Fruit fly (Drosophila melanogaster) whole organism, embryonic: ENCODE results near the gene CG31493.
A peak's percentile ranks its signal among the peaks of the same experiment; 100 is the strongest.

Source experiments
- Abd-B ChIP-seq: fragments of 200-800 bp; sonication (Bioruptor generic); optimal IDR thresholded peaks from 2 replicates; lab custom pipeline; 2018; ENCODE audit warnings: missing biosample characterization, mild to moderate bottlenecking, missing genetic modification characterization, moderate library complexity
- Asciz ChIP-seq: fragments of 200-800 bp; sonication (Bioruptor generic); optimal IDR thresholded peaks from 2 replicates; lab custom pipeline; 2017; ENCODE audit warnings: missing biosample characterization, mild to moderate bottlenecking, missing genetic modification characterization, missing genetic modification reagents
- Bteb2 ChIP-seq: fragments of 200-800 bp; sonication (Bioruptor generic); optimal IDR thresholded peaks from 2 replicates; lab custom pipeline; 2016; ENCODE audit warnings: missing biosample characterization, missing genetic modification characterization
- CG10267 ChIP-seq: fragments of 200-800 bp; sonication (Bioruptor generic); optimal IDR thresholded peaks from 2 replicates; lab custom pipeline; 2018; ENCODE audit warnings: missing biosample characterization, mild to moderate bottlenecking, missing genetic modification characterization, moderate library complexity
- CG10431 ChIP-seq: fragments of 200-800 bp; sonication (Bioruptor generic); optimal IDR thresholded peaks from 3 replicates; lab custom pipeline; 2018; ENCODE audit warnings: missing biosample characterization, mild to moderate bottlenecking, missing genetic modification characterization
- CG11696 ChIP-seq: fragments of 200-800 bp; sonication (Bioruptor generic); IDR thresholded peaks from 2 replicates; pipeline ENCODE4 v1.3.6; 2022; ENCODE audit warnings: missing biosample characterization, missing genetic modification characterization
- CG12744 ChIP-seq: fragments of 200-800 bp; sonication (Bioruptor generic); optimal IDR thresholded peaks from 2 replicates; lab custom pipeline; 2016; ENCODE audit warnings: missing biosample characterization, missing genetic modification characterization
- CG12769 ChIP-seq: fragments of 200-800 bp; sonication (Bioruptor generic); optimal IDR thresholded peaks from 2 replicates; lab custom pipeline; 2019; ENCODE audit warnings: missing biosample characterization, mild to moderate bottlenecking, missing genetic modification characterization, moderate library complexity
- CG13624 ChIP-seq: fragments of 200-800 bp; sonication (Bioruptor generic); optimal IDR thresholded peaks from 2 replicates; lab custom pipeline; 2016; ENCODE audit warnings: missing biosample characterization, missing genetic modification characterization
- CG15514 ChIP-seq: fragments of 200-800 bp; sonication (Bioruptor generic); optimal IDR thresholded peaks from 3 replicates; lab custom pipeline; 2017; ENCODE audit warnings: missing biosample characterization, missing genetic modification characterization, mild to moderate bottlenecking, moderate library complexity, missing genetic modification reagents
- CG16813 ChIP-seq: fragments of 200-800 bp; sonication (Bioruptor generic); IDR thresholded peaks from 3 replicates; pipeline ENCODE4 v1.3.6; 2022; ENCODE audit warnings: missing biosample characterization, missing genetic modification characterization; ENCODE audit not compliant: partially characterized antibody
- CG32532 ChIP-seq: fragments of 200-800 bp; sonication (Bioruptor generic); IDR thresholded peaks from 2 replicates; pipeline ENCODE4 v1.3.6; 2022; ENCODE audit warnings: missing biosample characterization, missing genetic modification characterization
- CG33213 ChIP-seq: fragments of 200-800 bp; sonication (Bioruptor generic); optimal IDR thresholded peaks from 3 replicates; lab custom pipeline; 2016; ENCODE audit warnings: missing biosample characterization, missing genetic modification characterization
- CG3407 ChIP-seq: fragments of 200-800 bp; sonication (Bioruptor generic); optimal IDR thresholded peaks from 2 replicates; lab custom pipeline; 2018; ENCODE audit warnings: missing biosample characterization, mild to moderate bottlenecking, missing genetic modification characterization
- CG4360 ChIP-seq: fragments of 200-800 bp; sonication (Bioruptor generic); IDR thresholded peaks from 2 replicates; pipeline ENCODE4 v1.3.6; 2022; ENCODE audit warnings: missing biosample characterization, missing genetic modification characterization
- CG4404 ChIP-seq: fragments of 200-800 bp; sonication (Bioruptor generic); IDR thresholded peaks from 2 replicates; pipeline ENCODE4 v1.3.6; 2022; ENCODE audit warnings: missing biosample characterization, missing genetic modification characterization
- CG4707 ChIP-seq: fragments of 200-800 bp; sonication (Bioruptor generic); optimal IDR thresholded peaks from 2 replicates; lab custom pipeline; 2018; ENCODE audit warnings: missing biosample characterization, mild to moderate bottlenecking, missing genetic modification characterization, moderate library complexity
- CG4820 ChIP-seq: fragments of 200-800 bp; sonication (Bioruptor generic); optimal IDR thresholded peaks from 3 replicates; lab custom pipeline; 2016; ENCODE audit warnings: missing biosample characterization, missing genetic modification characterization
- CG5245 ChIP-seq: fragments of 200-800 bp; sonication (Bioruptor generic); optimal IDR thresholded peaks from 3 replicates; lab custom pipeline; 2016; ENCODE audit warnings: missing biosample characterization, missing genetic modification characterization
- CG6254 ChIP-seq: fragments of 200-800 bp; sonication (Bioruptor generic); optimal IDR thresholded peaks from 3 replicates; lab custom pipeline; 2017; ENCODE audit warnings: mild to moderate bottlenecking, missing biosample characterization, missing genetic modification reagents, missing genetic modification characterization
- CG6654 ChIP-seq: fragments of 200-800 bp; sonication (Bioruptor generic); optimal IDR thresholded peaks from 2 replicates; lab custom pipeline; 2017; ENCODE audit warnings: missing biosample characterization, mild to moderate bottlenecking, missing genetic modification characterization
- CG6765 ChIP-seq: fragments of 200-800 bp; sonication (Bioruptor generic); optimal IDR thresholded peaks from 3 replicates; lab custom pipeline; 2017; ENCODE audit warnings: missing biosample characterization, mild to moderate bottlenecking, missing genetic modification characterization
- D ChIP-seq, 2 experiments: fragments of 200-800 bp in 1 of 2; fragments of >200 bp in 1 of 2; sonication (Bioruptor generic) in 1 of 2; optimal IDR thresholded peaks; 2 replicates in 1 of 2; 3 replicates in 1 of 2; lab custom pipeline; 2017; ENCODE audit warnings: mild to moderate bottlenecking in 1 of 2, missing biosample characterization in 1 of 2, missing genetic modification characterization in 1 of 2, missing genetic modification reagents in 1 of 2
- Deaf1 ChIP-seq: fragments of 200-800 bp; optimal IDR thresholded peaks from 3 replicates; lab custom pipeline; 2019; ENCODE audit warnings: missing biosample characterization, mild to moderate bottlenecking, missing genetic modification characterization, moderate library complexity
- Eip74EF ChIP-seq, 2 experiments: fragments of 200-800 bp in 1 of 2; fragments of >200 bp in 1 of 2; sonication (Bioruptor generic) in 1 of 2; optimal IDR thresholded peaks; 2 replicates each; lab custom pipeline; 2017 to 2019; ENCODE audit warnings: missing biosample characterization in 2 of 2, missing genetic modification characterization in 2 of 2, mild to moderate bottlenecking in 1 of 2, moderate library complexity in 1 of 2
- Hey ChIP-seq: fragments of 200-800 bp; sonication (Bioruptor generic); optimal IDR thresholded peaks from 3 replicates; lab custom pipeline; 2018; ENCODE audit warnings: missing biosample characterization, mild to moderate bottlenecking, missing genetic modification characterization
- Pdp1 ChIP-seq, 2 experiments: fragments of 200-800 bp; sonication (Bioruptor generic); optimal IDR thresholded peaks; 3 replicates each; lab custom pipeline; 2016; ENCODE audit warnings: missing biosample characterization in 2 of 2, missing genetic modification characterization in 2 of 2, mild to moderate bottlenecking in 1 of 2, moderate library complexity in 1 of 2
- al ChIP-seq: fragments of 200-800 bp; sonication (Bioruptor generic); IDR thresholded peaks from 2 replicates; pipeline ENCODE4 v1.3.6; 2022; ENCODE audit warnings: missing biosample characterization, missing genetic modification characterization
- btn ChIP-seq: fragments of 200-800 bp; sonication (Bioruptor generic); optimal IDR thresholded peaks from 2 replicates; lab custom pipeline; 2016; ENCODE audit warnings: missing biosample characterization, missing genetic modification characterization
- cad ChIP-seq: fragments of >200 bp; optimal IDR thresholded peaks from 2 replicates; lab custom pipeline; 2017; ENCODE audit warnings: missing biosample characterization, missing genetic modification characterization
- cg ChIP-seq: fragments of 200-800 bp; sonication (Bioruptor generic); optimal IDR thresholded peaks from 3 replicates; lab custom pipeline; 2019; ENCODE audit warnings: missing biosample characterization, mild to moderate bottlenecking, missing genetic modification characterization, moderate library complexity
- cwo ChIP-seq: fragments of 200-800 bp; sonication (Bioruptor generic); optimal IDR thresholded peaks from 3 replicates; lab custom pipeline; 2017; ENCODE audit warnings: missing biosample characterization, missing genetic modification characterization, mild to moderate bottlenecking, moderate library complexity, missing genetic modification reagents
- dmrt11E ChIP-seq: fragments of 200-800 bp; sonication (Bioruptor generic); optimal IDR thresholded peaks from 3 replicates; lab custom pipeline; 2018; ENCODE audit warnings: missing biosample characterization, mild to moderate bottlenecking, missing genetic modification characterization, moderate library complexity
- her ChIP-seq: fragments of 200-800 bp; sonication (Bioruptor generic); optimal IDR thresholded peaks from 2 replicates; lab custom pipeline; 2016; ENCODE audit warnings: missing biosample characterization, missing genetic modification characterization
- ken ChIP-seq: fragments of 200-800 bp; sonication (Bioruptor generic); IDR thresholded peaks from 3 replicates; pipeline ENCODE4 v1.3.6; 2022; ENCODE audit warnings: missing biosample characterization, missing genetic modification characterization
- kni ChIP-seq: fragments of 200-800 bp; sonication (Bioruptor generic); optimal IDR thresholded peaks from 3 replicates; lab custom pipeline; 2017; ENCODE audit warnings: mild to moderate bottlenecking, missing biosample characterization, missing genetic modification reagents, missing genetic modification characterization
- lilli ChIP-seq: fragments of 200-800 bp; sonication (Bioruptor generic); optimal IDR thresholded peaks from 3 replicates; lab custom pipeline; 2016; ENCODE audit warnings: missing biosample characterization, missing genetic modification characterization
- mam ChIP-seq: fragments of 200-800 bp; sonication (Bioruptor generic); optimal IDR thresholded peaks from 3 replicates; lab custom pipeline; 2016; ENCODE audit warnings: missing biosample characterization, missing genetic modification characterization
- pho ChIP-seq: fragments of 200-800 bp; sonication (Bioruptor generic); optimal IDR thresholded peaks from 2 replicates; lab custom pipeline; 2016; ENCODE audit warnings: missing biosample characterization, missing genetic modification characterization
- pita ChIP-seq: fragments of 200-800 bp; sonication (Bioruptor generic); optimal IDR thresholded peaks from 2 replicates; lab custom pipeline; 2017; ENCODE audit warnings: missing biosample characterization, mild to moderate bottlenecking, missing genetic modification characterization
- sens ChIP-seq: fragments of 200-800 bp; sonication (Bioruptor generic); peaks from one replicate; lab custom pipeline; 2016; ENCODE audit warnings: missing biosample characterization, missing genetic modification characterization
- sens-2 ChIP-seq: fragments of 200-800 bp; sonication (Bioruptor generic); IDR thresholded peaks from 2 replicates; pipeline ENCODE4 v1.3.6; 2022; ENCODE audit warnings: missing biosample characterization, missing genetic modification characterization
- sima ChIP-seq: fragments of 200-800 bp; sonication (Bioruptor generic); optimal IDR thresholded peaks from 2 replicates; lab custom pipeline; 2016; ENCODE audit warnings: missing biosample characterization, missing genetic modification characterization
- so ChIP-seq: fragments of 200-800 bp; sonication (Bioruptor generic); IDR thresholded peaks from 3 replicates; pipeline ENCODE4 v1.3.6; 2022; ENCODE audit warnings: missing biosample characterization, missing genetic modification characterization
- stc ChIP-seq: fragments of 200-800 bp; sonication (Bioruptor generic); IDR thresholded peaks from 2 replicates; pipeline ENCODE4 v1.3.6; 2022; ENCODE audit warnings: missing biosample characterization, missing genetic modification characterization
- tgo ChIP-seq: fragments of 200-800 bp; sonication (Bioruptor generic); IDR thresholded peaks from 3 replicates; pipeline ENCODE4 v1.3.6; 2022; ENCODE audit warnings: missing biosample characterization, missing genetic modification characterization
- unc-4 ChIP-seq: fragments of 200-800 bp; sonication (Bioruptor generic); IDR thresholded peaks from 2 replicates; pipeline ENCODE4 v1.3.6; 2022; ENCODE audit warnings: missing biosample characterization, missing genetic modification characterization; ENCODE audit not compliant: partially characterized antibody
- z ChIP-seq: fragments of 200-800 bp; sonication (Bioruptor generic); IDR thresholded peaks from 3 replicates; pipeline ENCODE4 v1.3.6; 2022; ENCODE audit warnings: missing biosample characterization, missing genetic modification characterization
- zf30C ChIP-seq: fragments of 200-800 bp; sonication (Bioruptor generic); optimal IDR thresholded peaks from 3 replicates; lab custom pipeline; 2018; ENCODE audit warnings: missing biosample characterization, mild to moderate bottlenecking, missing genetic modification characterization

CG31493 gene

DNA sequence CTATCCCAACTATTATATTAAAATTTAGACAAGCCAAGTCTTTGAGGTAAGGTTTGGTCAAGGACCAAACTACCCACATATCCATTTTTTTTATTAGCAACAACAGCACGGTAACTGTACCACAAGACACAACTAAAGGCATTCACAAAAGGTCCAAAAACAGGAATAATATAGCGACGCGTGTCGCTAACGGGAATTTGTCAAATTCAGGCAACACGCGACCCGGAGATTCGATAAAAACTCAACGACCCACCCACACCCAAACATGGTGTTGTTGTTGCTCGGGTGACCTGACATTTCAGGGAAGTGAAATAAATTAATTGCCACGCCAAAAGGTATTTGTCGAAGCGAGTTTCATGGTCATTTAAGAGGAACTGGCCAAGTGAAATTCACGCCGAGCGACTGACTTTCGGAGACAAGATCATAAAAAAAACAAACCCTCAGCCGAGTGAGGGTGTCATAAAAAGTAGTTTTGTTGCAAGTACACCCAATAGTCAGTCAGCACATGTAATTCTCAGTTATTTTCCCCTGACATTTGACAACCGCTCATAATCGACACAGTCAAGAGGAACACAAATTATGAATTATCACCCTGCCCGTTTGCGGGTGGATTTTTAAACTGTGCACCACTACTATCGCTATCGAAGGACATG is 20.0 kb upstream of the CG31493 start (continued):
- TF ChIP-seq Eip74EF (GFP tag; optimal IDR thresholded peaks at IDR 0.05; lab: Kevin White, UChicago) (no peak), sens (GFP tag; lab: Kevin White, UChicago) (peak; percentile 30), pita (no peak), CG32532 (no peak), CG6765 (GFP tag; lab: Kevin White, UChicago) (no peak), unc-4 (GFP tag; lab: Robert Waterston, UW) (no peak), dmrt11E (no peak), kni (peak; percentile 5), CG4360 (GFP tag; lab: Robert Waterston, UW) (peak; percentile 63), stc (GFP tag; lab: Robert Waterston, UW) (no peak), CG6254 (GFP tag; lab: Kevin White, UChicago) (peak; percentile 27), Hey (tag; lab: Kevin White, UChicago) (peak; percentile 72), cad (GFP tag; lab: Kevin White, UChicago) (peak; percentile 96), her (GFP tag; lab: Kevin White, UChicago) (no peak), Bteb2 (GFP tag; lab: Kevin White, UChicago) (no peak), lilli (GFP tag; lab: Kevin White, UChicago) (no peak)

- no peak for TF ChIP-seq Bteb2 (GFP tag; lab: Kevin White, UChicago)
- TF ChIP-seq btn: no peak
- TF ChIP-seq D (optimal IDR thresholded peaks at IDR 0.05; lab: Kevin White, UChicago): no peak
- TF ChIP-seq D (GFP tag; optimal IDR thresholded peaks at IDR 0.05; lab: Kevin White, UChicago): no peak
- no peak for TF ChIP-seq tgo (GFP tag; lab: Robert Waterston, UW)
- TF ChIP-seq CG15514: no peak
- no peak for TF ChIP-seq al (GFP tag; lab: Robert Waterston, UW)
- no peak for TF ChIP-seq CG13624 (GFP tag; lab: Kevin White, UChicago)
- TF ChIP-seq cwo (GFP tag; lab: Kevin White, UChicago): peak; percentile 5
- TF ChIP-seq z (GFP tag; lab: Robert Waterston, UW): peak; percentile 72; the same call in 2 of the 3 replicates
- no peak for TF ChIP-seq sens-2
- TF ChIP-seq sima: no peak
- TF ChIP-seq CG12744 (GFP tag; lab: Kevin White, UChicago): no peak
- TF ChIP-seq CG11696: no peak
- no peak for TF ChIP-seq CG16813 (GFP tag; lab: Robert Waterston, UW)
- no peak for TF ChIP-seq Asciz
- no peak for TF ChIP-seq CG6654 (GFP tag; lab: Kevin White, UChicago)
- peak in 1 of 2 experiments; percentile 75 for TF ChIP-seq Pdp1 (GFP tag; optimal IDR thresholded peaks at IDR 0.05; lab: Kevin White, UChicago)
- no peak for TF ChIP-seq CG5245 (GFP tag; lab: Kevin White, UChicago)
- TF ChIP-seq CG10267: no peak
- TF ChIP-seq pho (GFP tag; lab: Kevin White, UChicago): no peak
- peak; percentile 82 for TF ChIP-seq CG12769 (tag; lab: Kevin White, UChicago)
- no peak for TF ChIP-seq zf30C (GFP tag; lab: Kevin White, UChicago)
- no peak for TF ChIP-seq so (GFP tag; lab: Robert Waterston, UW)
- TF ChIP-seq Deaf1 (tag; lab: Kevin White, UChicago): peak; percentile 47
- TF ChIP-seq CG4404 (GFP tag; lab: Robert Waterston, UW): no peak
- no peak for TF ChIP-seq Abd-B (GFP tag; lab: Kevin White, UChicago)
- no peak for TF ChIP-seq mam (GFP tag; lab: Kevin White, UChicago)
- no peak for TF ChIP-seq ken (GFP tag; lab: Robert Waterston, UW)
- no peak for TF ChIP-seq CG4707 (GFP tag; lab: Kevin White, UChicago)
- no peak for TF ChIP-seq CG4820
- TF ChIP-seq CG10431: no peak
- no peak for TF ChIP-seq CG33213 (GFP tag; lab: Kevin White, UChicago)
- TF ChIP-seq CG3407 (GFP tag; lab: Kevin White, UChicago): no peak
- TF ChIP-seq cg (GFP tag; lab: Kevin White, UChicago): peak; percentile 35
These were observed 18.4 kb upstream of the CG31493 start for dm6 chr3R:7112977-7113376.
